Worm (Caenorhabditis elegans): ENCODE results near the gene smc-3.

- no peak for TF ChIP-seq W03F9.2 (tag; optimal IDR thresholded peaks at IDR 0.05)
- TF ChIP-seq dao-5 (tag; optimal IDR thresholded peaks at IDR 0.05), result no peak
- no peak for TF ChIP-seq him-1 (tag; optimal IDR thresholded peaks at IDR 0.05)
These were observed 20.8 kb downstream of the smc-3 start, which contains the start of gene rab-35 for ce11 chrIII:11311466-11311865.

Data from whole organism, L4/young adult.